Fruit fly (Drosophila melanogaster): ENCODE results near the gene FucT6.

DNA sequence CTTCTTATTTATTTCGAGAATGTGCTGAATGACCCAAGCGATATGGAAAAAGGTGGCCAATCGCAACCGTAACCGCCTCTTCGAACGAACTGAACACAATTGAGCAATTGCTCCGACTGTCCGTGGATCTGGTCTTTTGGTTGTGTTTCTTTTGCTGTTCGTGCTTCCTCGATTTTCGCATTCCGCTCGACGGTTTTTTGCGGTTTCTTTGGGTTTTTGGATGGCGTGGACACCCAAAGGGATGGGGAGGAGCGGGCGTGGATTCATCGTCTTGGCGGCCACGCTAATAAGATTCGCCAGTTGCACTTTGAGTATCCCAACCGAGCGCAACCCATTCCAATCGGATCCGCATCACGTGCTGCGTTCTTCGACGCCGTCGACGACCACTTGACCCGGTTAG, 22.9 kb upstream of the FucT6 start, which contains the start of gene inaF-B:
- no peak for TF ChIP-seq Hr39 (optimal IDR thresholded peaks at IDR 0.05)
- no peak for TF ChIP-seq Poxn (GFP tag; IDR thresholded peaks at IDR 0.05)
- TF ChIP-seq gce (GFP tag; IDR thresholded peaks at IDR 0.05): no peak
- no peak for TF ChIP-seq dmrt99B (tag; optimal IDR thresholded peaks at IDR 0.05)
- TF ChIP-seq Eip74EF (GFP tag; optimal IDR thresholded peaks at IDR 0.05): no peak
- TF ChIP-seq CG14860 (GFP tag; IDR thresholded peaks at IDR 0.05; ENCODE audit: partially characterized antibody): no peak
- no peak for TF ChIP-seq GATAe (GFP tag; conservative IDR thresholded peaks at IDR 0.05)
- no peak for TF ChIP-seq Mes4 (GFP tag; optimal IDR thresholded peaks at IDR 0.05)
- no peak for TF ChIP-seq scrt (GFP tag; optimal IDR thresholded peaks at IDR 0.05)
- TF ChIP-seq E2f2 (GFP tag; IDR thresholded peaks at IDR 0.05): no peak

All from whole organism, embryonic.